Fruit fly (Drosophila melanogaster): ENCODE measurements around the gene kmr.
A peak's percentile ranks its signal among the peaks of the same experiment; 100 is the strongest.

kmr gene

DNA sequence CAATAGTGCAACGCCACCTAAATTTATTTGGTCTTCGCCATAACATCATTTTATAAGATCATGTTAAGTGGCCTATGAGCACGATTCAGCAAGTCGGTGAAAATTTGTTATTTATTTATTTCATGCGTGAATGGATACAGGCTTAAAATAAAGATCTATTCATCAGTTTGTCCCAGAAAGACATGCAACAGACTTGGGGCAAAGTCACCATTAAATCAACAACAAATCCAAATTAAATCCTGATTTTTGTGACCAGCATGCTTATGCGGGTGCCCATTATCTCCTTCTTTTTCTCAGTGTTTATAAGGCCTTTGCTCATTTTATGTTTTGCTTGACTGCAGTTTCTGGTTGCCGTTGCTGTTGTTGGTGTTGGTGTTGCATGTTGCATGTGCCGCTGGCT lies 92.9 kb downstream of the kmr start:
- no peak for TF ChIP-seq CG33017 (tag; optimal IDR thresholded peaks at IDR 0.05)
- TF ChIP-seq cnc (optimal IDR thresholded peaks at IDR 0.05): no peak
- no peak for TF ChIP-seq CG5204 (GFP tag; optimal IDR thresholded peaks at IDR 0.05)
- TF ChIP-seq Mnt (GFP tag; optimal IDR thresholded peaks at IDR 0.05): no peak
- TF ChIP-seq Crg-1 (GFP tag; optimal IDR thresholded peaks at IDR 0.05): no peak
- no peak for TF ChIP-seq CG7101 (tag; optimal IDR thresholded peaks at IDR 0.05)
- no peak for TF ChIP-seq bab1 (GFP tag; optimal IDR thresholded peaks at IDR 0.05)
- TF ChIP-seq toe (GFP tag; optimal IDR thresholded peaks at IDR 0.05): no peak
- TF ChIP-seq cic (GFP tag; optimal IDR thresholded peaks at IDR 0.05): no peak
- TF ChIP-seq kay (GFP tag; ENCODE audit: borderline replicate concordance): no peak

dm6 chr3R:13809261-13809660 lies 94.3 kb downstream of the kmr start:
- TF ChIP-seq Clk (GFP tag; optimal IDR thresholded peaks at IDR 0.05) (no peak), CG7045 (GFP tag; optimal IDR thresholded peaks at IDR 0.05) (no peak), bab1 (GFP tag; optimal IDR thresholded peaks at IDR 0.05) (no peak)

DNA sequence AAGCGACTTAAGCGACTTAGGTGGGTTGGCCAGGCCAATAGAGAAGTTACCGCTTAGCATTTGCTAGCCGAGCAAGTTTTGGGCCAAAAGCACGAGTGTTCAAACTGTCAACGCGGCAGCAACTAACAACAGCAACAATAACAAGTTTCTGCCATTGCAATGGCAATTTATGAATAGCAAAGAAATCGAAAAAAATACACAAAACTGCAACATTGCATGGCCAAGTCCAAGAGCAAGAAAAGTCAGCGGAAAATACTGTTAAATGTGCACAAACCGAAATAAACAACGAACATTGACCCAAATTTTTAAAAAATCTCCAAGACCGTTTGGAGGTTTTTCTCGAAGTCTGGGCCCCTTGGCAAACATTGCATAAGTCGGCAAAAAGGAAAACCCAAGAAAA lies 95.3 kb downstream of the kmr start:
- TF ChIP-seq CG5204 (GFP tag; optimal IDR thresholded peaks at IDR 0.05): no peak
- TF ChIP-seq CG11617 (GFP tag; optimal IDR thresholded peaks at IDR 0.05): no peak
- TF ChIP-seq CG12768 (GFP tag; optimal IDR thresholded peaks at IDR 0.05): no peak
- TF ChIP-seq tj (GFP tag; optimal IDR thresholded peaks at IDR 0.05): peak; percentile 91
- no peak for TF ChIP-seq Crg-1 (GFP tag; optimal IDR thresholded peaks at IDR 0.05)
- TF ChIP-seq CG7045 (GFP tag; optimal IDR thresholded peaks at IDR 0.05): no peak

dm6 chr3R:13811737-13812136 lies 96.7 kb downstream of the kmr start:
- TF ChIP-seq ovo (GFP tag; optimal IDR thresholded peaks at IDR 0.05): no peak
- no peak for TF ChIP-seq CG7101 (tag; optimal IDR thresholded peaks at IDR 0.05)
- no peak for TF ChIP-seq CG1620 (GFP tag; optimal IDR thresholded peaks at IDR 0.05)
- TF ChIP-seq bab1 (GFP tag; optimal IDR thresholded peaks at IDR 0.05): no peak
- TF ChIP-seq CG7045 (GFP tag; optimal IDR thresholded peaks at IDR 0.05): no peak
- no peak for TF ChIP-seq CG5204 (GFP tag; optimal IDR thresholded peaks at IDR 0.05)
- TF ChIP-seq cnc (optimal IDR thresholded peaks at IDR 0.05): no peak
- TF ChIP-seq Clk (GFP tag; optimal IDR thresholded peaks at IDR 0.05): no peak
- TF ChIP-seq Hr96 (GFP tag; optimal IDR thresholded peaks at IDR 0.05): no peak
- TF ChIP-seq CG33017 (tag; optimal IDR thresholded peaks at IDR 0.05): no peak
- TF ChIP-seq toe (GFP tag; optimal IDR thresholded peaks at IDR 0.05): no peak
- TF ChIP-seq cic (GFP tag; optimal IDR thresholded peaks at IDR 0.05): no peak
- no peak for TF ChIP-seq CG12768 (GFP tag; optimal IDR thresholded peaks at IDR 0.05)
- no peak for TF ChIP-seq kay (GFP tag; ENCODE audit: borderline replicate concordance)
- TF ChIP-seq Mnt (GFP tag; optimal IDR thresholded peaks at IDR 0.05): no peak

- no peak for TF ChIP-seq Clk (GFP tag; optimal IDR thresholded peaks at IDR 0.05)
- peak; percentile 9 for TF ChIP-seq Mnt (GFP tag; optimal IDR thresholded peaks at IDR 0.05)
- peak; percentile 36 for TF ChIP-seq Crg-1 (GFP tag; optimal IDR thresholded peaks at IDR 0.05)
- TF ChIP-seq Hr96 (GFP tag; optimal IDR thresholded peaks at IDR 0.05): peak; percentile 45
- TF ChIP-seq toe (GFP tag; optimal IDR thresholded peaks at IDR 0.05): no peak
- peak; percentile 36 for TF ChIP-seq bab1 (GFP tag; optimal IDR thresholded peaks at IDR 0.05)
- no peak for TF ChIP-seq CG7101 (tag; optimal IDR thresholded peaks at IDR 0.05)
- TF ChIP-seq CG1620 (GFP tag; optimal IDR thresholded peaks at IDR 0.05): no peak
- TF ChIP-seq CG33017 (tag; optimal IDR thresholded peaks at IDR 0.05): no peak
- peak; percentile 79 for TF ChIP-seq tj (GFP tag; optimal IDR thresholded peaks at IDR 0.05)
- TF ChIP-seq CG12768 (GFP tag; optimal IDR thresholded peaks at IDR 0.05): peak; percentile 4
- no peak for TF ChIP-seq kay (GFP tag; ENCODE audit: borderline replicate concordance)
- TF ChIP-seq CG11617 (GFP tag; optimal IDR thresholded peaks at IDR 0.05): no peak
Measured at dm6 chr3R:13812736-13813250, 97.8 kb downstream of the kmr start, which contains the start of the genes tal-1A, tal-2A, tal-3A and tal-AA. Gene tal-1A, plus strand, starts transcription at chr3R:13813109. Gene tal-2A, plus strand, starts transcription at chr3R:13813109. Gene tal-3A, plus strand, starts transcription at chr3R:13813109. Gene tal-AA, plus strand, starts transcription at chr3R:13813109.

Measured in whole organism, adult.